Worm (Caenorhabditis elegans): ENCODE measurements around the gene fbxb-105.

The fbxb-105 gene

ce11 chrII:2747956-2748621 lies 22.6 kb downstream of the fbxb-105 start:
- TF ChIP-seq nhr-27 (tag; optimal IDR thresholded peaks at IDR 0.05) (no peak), snpc-4 (GFP tag; optimal IDR thresholded peaks at IDR 0.05) (peak; percentile 57), snpc-4 (tag; optimal IDR thresholded peaks at IDR 0.05) (peak in 3 of 4 experiments; percentile 40 to 66 (median 52)), lag-1 (GFP tag; IDR thresholded peaks at IDR 0.05) (no peak), hmg-1.2 (GFP tag; IDR thresholded peaks at IDR 0.05) (peak; percentile 57; the same call in 1 of the 2 replicates), zfh-2 (GFP tag; conservative IDR thresholded peaks at IDR 0.05) (peak; percentile 46; the same call in 1 of the 2 replicates), lir-1 (GFP tag; conservative IDR thresholded peaks at IDR 0.05) (no peak), mcd-1 (GFP tag; IDR thresholded peaks at IDR 0.05) (0 out of 2 replicates have a peak, but pooled peaks have one; percentile 37), F57C9.4 (tag; optimal IDR thresholded peaks at IDR 0.05) (no peak), snpc-1.3 (tag; optimal IDR thresholded peaks at IDR 0.05; ENCODE audit: insufficient read depth) (no peak), K12H6.12 (tag; optimal IDR thresholded peaks at IDR 0.05) (peak; percentile 23), B0035.1 (tag; optimal IDR thresholded peaks at IDR 0.05) (no peak), hlh-12 (tag; optimal IDR thresholded peaks at IDR 0.05) (no peak), attf-5 (GFP tag; optimal IDR thresholded peaks at IDR 0.05) (peak; percentile 2)

ce11 chrII:2742251-2742650 lies 28.4 kb downstream of the fbxb-105 start, which contains the start of gene T05A8.7:
TSS of gene T05A8.7 (minus strand) at chrII:2742351.
- TF ChIP-seq B0035.1 (tag; optimal IDR thresholded peaks at IDR 0.05) (no peak), T26A5.8 (tag; optimal IDR thresholded peaks at IDR 0.05) (no peak), akir-1 (GFP tag; optimal IDR thresholded peaks at IDR 0.05) (no peak), T07F8.4 (tag; optimal IDR thresholded peaks at IDR 0.05) (no peak), madf-6 (GFP tag; IDR thresholded peaks at IDR 0.05) (no peak), hlh-26 (GFP tag; conservative IDR thresholded peaks at IDR 0.05) (no peak), dpl-1 (GFP tag; optimal IDR thresholded peaks at IDR 0.05) (no peak), die-1 (tag; optimal IDR thresholded peaks at IDR 0.05) (no peak), ccch-3 (GFP tag; optimal IDR thresholded peaks at IDR 0.05) (no peak), snpc-3.4 (tag; optimal IDR thresholded peaks at IDR 0.05) (no peak), cebp-1 (GFP tag; IDR thresholded peaks at IDR 0.05) (no peak), cebp-1 (tag; optimal IDR thresholded peaks at IDR 0.05) (no peak), unc-62 (GFP tag; optimal IDR thresholded peaks at IDR 0.05) (no peak), lir-1 (GFP tag; conservative IDR thresholded peaks at IDR 0.05) (no peak), mcd-1 (GFP tag; IDR thresholded peaks at IDR 0.05) (no peak), ceh-27 (GFP tag; optimal IDR thresholded peaks at IDR 0.05) (no peak)

ce11 chrII:2741405-2741804 lies 29.3 kb downstream of the fbxb-105 start:
- no peak for TF ChIP-seq ZK185.1 (tag; optimal IDR thresholded peaks at IDR 0.05; ENCODE audit: poor library complexity, severe bottlenecking)
- no peak for TF ChIP-seq snpc-1.3 (tag; optimal IDR thresholded peaks at IDR 0.05; ENCODE audit: insufficient read depth)
- TF ChIP-seq ztf-25 (GFP tag; IDR thresholded peaks at IDR 0.05) = no peak
- no peak for TF ChIP-seq Y56A3A.18 (GFP tag; IDR thresholded peaks at IDR 0.05)
- TF ChIP-seq ztf-26 (tag; optimal IDR thresholded peaks at IDR 0.05) = no peak
- peak; percentile 89 for TF ChIP-seq zfh-2 (GFP tag; conservative IDR thresholded peaks at IDR 0.05)
- TF ChIP-seq repo-1 (tag; optimal IDR thresholded peaks at IDR 0.05) = no peak
- no peak for TF ChIP-seq lir-1 (GFP tag; conservative IDR thresholded peaks at IDR 0.05)
- TF ChIP-seq rpc-1 (optimal IDR thresholded peaks at IDR 0.05) = no peak
- TF ChIP-seq rpc-1 (tag; optimal IDR thresholded peaks at IDR 0.05) = no peak
- 0 out of 2 replicates have a peak, but pooled peaks have one; percentile 9 for TF ChIP-seq dox-1 (GFP tag; IDR thresholded peaks at IDR 0.05)
- TF ChIP-seq bed-2 (GFP tag; IDR thresholded peaks at IDR 0.05) = no peak
- peak; percentile 91 for TF ChIP-seq egrh-3 (GFP tag; IDR thresholded peaks at IDR 0.05)
- no peak for TF ChIP-seq let-526 (GFP tag; IDR thresholded peaks at IDR 0.05)
- no peak for TF ChIP-seq attf-5 (GFP tag; optimal IDR thresholded peaks at IDR 0.05)
- no peak for TF ChIP-seq nfya-1 (tag; optimal IDR thresholded peaks at IDR 0.05; ENCODE audit: borderline replicate concordance, insufficient read depth)
- TF ChIP-seq ceh-100 (GFP tag; IDR thresholded peaks at IDR 0.05) = no peak
- TF ChIP-seq aptf-3 (GFP tag; IDR thresholded peaks at IDR 0.05) = no peak
- no peak for TF ChIP-seq pha-4 (tag; optimal IDR thresholded peaks at IDR 0.05)
- TF ChIP-seq ztf-3 (GFP tag; optimal IDR thresholded peaks at IDR 0.05) = no peak
- TF ChIP-seq Y79H2A.3 (GFP tag; conservative IDR thresholded peaks at IDR 0.05) = no peak
- no peak for TF ChIP-seq hmg-20 (GFP tag; IDR thresholded peaks at IDR 0.05)
- 0 out of 2 replicates have a peak, but pooled peaks have one; percentile 4 for TF ChIP-seq F37B4.10 (GFP tag; IDR thresholded peaks at IDR 0.05)
